Fruit fly (Drosophila melanogaster): ENCODE measurements around the gene Dnaaf4.
A peak's percentile ranks its signal among the peaks of the same experiment; 100 is the strongest.

Dnaaf4 gene

DNA sequence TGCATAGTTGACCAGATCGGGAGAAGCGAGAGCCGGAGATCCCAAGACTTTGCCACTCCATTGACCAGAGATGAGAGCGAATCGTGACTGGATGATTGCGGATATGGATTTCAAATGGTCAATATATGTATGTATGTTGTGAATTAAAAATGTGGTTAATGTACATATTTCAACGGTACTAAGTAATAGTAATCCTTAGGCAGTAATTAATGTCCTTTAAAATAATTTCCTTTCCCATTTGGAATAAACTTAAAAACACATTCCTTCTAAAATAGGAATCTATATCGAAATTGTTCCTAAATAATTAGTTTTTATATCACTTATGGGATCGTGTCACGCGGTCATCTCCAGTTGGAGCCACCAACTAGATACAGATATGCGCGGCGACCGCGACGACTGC is 47.6 kb downstream of the Dnaaf4 start (continued):
- TF ChIP-seq CG10669 (GFP tag; optimal IDR thresholded peaks at IDR 0.05) = peak; percentile 5
- TF ChIP-seq CG16779 (tag; optimal IDR thresholded peaks at IDR 0.05) = no peak
- TF ChIP-seq salr (GFP tag; optimal IDR thresholded peaks at IDR 0.05) = peak in 1 of 2 experiments; percentile 56
- TF ChIP-seq dsx (GFP tag; optimal IDR thresholded peaks at IDR 0.05; ENCODE audit: poor library complexity, severe bottlenecking) = no peak
- TF ChIP-seq OdsH (GFP tag; optimal IDR thresholded peaks at IDR 0.05) = peak; percentile 42
- no peak for TF ChIP-seq dac (GFP tag; optimal IDR thresholded peaks at IDR 0.05)
- TF ChIP-seq vri (GFP tag; optimal IDR thresholded peaks at IDR 0.05) = peak; percentile 3
- TF ChIP-seq Eip78C (GFP tag) = peak; percentile 84
- TF ChIP-seq pdm3 (GFP tag; optimal IDR thresholded peaks at IDR 0.05) = peak; percentile 52
- TF ChIP-seq Lpt (GFP tag; optimal IDR thresholded peaks at IDR 0.05) = peak; percentile 2
- no peak for TF ChIP-seq CG6808 (GFP tag; optimal IDR thresholded peaks at IDR 0.05)
- peak; percentile 48 for TF ChIP-seq Ets96B (tag; optimal IDR thresholded peaks at IDR 0.05)
- peak; percentile 32 for TF ChIP-seq net (GFP tag; optimal IDR thresholded peaks at IDR 0.05)
- TF ChIP-seq eg (GFP tag; IDR thresholded peaks at IDR 0.05) = no peak; the same call in 2 of the 3 replicates

DNA sequence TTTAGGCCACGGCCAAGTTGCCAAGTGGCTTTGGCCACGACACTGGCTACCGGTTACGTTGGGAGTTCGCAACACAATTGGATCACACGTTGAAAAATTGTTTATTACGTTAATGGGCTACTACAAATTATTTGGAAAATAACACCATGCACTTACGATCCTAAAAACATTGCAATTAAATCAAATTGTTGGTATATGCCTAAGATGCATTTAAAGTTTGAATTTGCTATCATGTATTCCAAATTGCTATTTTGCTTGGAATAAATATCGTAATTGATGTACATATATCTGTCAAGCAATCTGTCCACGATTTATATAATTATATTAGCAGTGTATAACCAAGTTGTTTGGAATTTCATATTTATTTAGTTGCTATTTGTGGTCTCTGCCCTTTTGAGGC is 48.6 kb downstream of the Dnaaf4 start:
- TF ChIP-seq svp (GFP tag) (peak; percentile 10), Lpt (GFP tag; optimal IDR thresholded peaks at IDR 0.05) (peak; percentile 35), OdsH (GFP tag; optimal IDR thresholded peaks at IDR 0.05) (peak; percentile 7), acj6 (GFP tag; optimal IDR thresholded peaks at IDR 0.05) (no peak), achi (GFP tag; optimal IDR thresholded peaks at IDR 0.05) (peak; percentile 5), Ets96B (tag; optimal IDR thresholded peaks at IDR 0.05) (peak; percentile 24), CG8119 (GFP tag; IDR thresholded peaks at IDR 0.05) (no peak), fd59A (GFP tag; optimal IDR thresholded peaks at IDR 0.05) (no peak), CG15336 (GFP tag; IDR thresholded peaks at IDR 0.05) (peak; percentile 29; the same call in 1 of the 2 replicates), Eip78C (GFP tag) (peak; percentile 78), Hr4 (GFP tag; optimal IDR thresholded peaks at IDR 0.05) (peak; percentile 48), CG1621 (tag; optimal IDR thresholded peaks at IDR 0.05) (no peak), CG7368 (GFP tag; optimal IDR thresholded peaks at IDR 0.05) (no peak), CG6854 (GFP tag; optimal IDR thresholded peaks at IDR 0.05) (no peak), CG32006 (GFP tag; optimal IDR thresholded peaks at IDR 0.05) (peak; percentile 41), CG10631 (GFP tag; optimal IDR thresholded peaks at IDR 0.05) (peak; percentile 23), Hr38 (GFP tag; optimal IDR thresholded peaks at IDR 0.05) (no peak), CG3032 (tag; optimal IDR thresholded peaks at IDR 0.05) (peak; percentile 17)

- TF ChIP-seq OdsH (GFP tag; optimal IDR thresholded peaks at IDR 0.05) = peak; percentile 65
- TF ChIP-seq Hr39 (GFP tag; optimal IDR thresholded peaks at IDR 0.05) = peak; percentile 79
- peak; percentile 77 for TF ChIP-seq CG3919 (GFP tag; optimal IDR thresholded peaks at IDR 0.05)
- no peak for TF ChIP-seq CG11902 (GFP tag; optimal IDR thresholded peaks at IDR 0.05)
- TF ChIP-seq svp (GFP tag) = peak; percentile 84
- TF ChIP-seq fd85E (GFP tag; optimal IDR thresholded peaks at IDR 0.05) = no peak
- TF ChIP-seq CG8119 (GFP tag; IDR thresholded peaks at IDR 0.05) = peak; percentile 64; the same call in 2 of the 3 replicates
- peak; percentile 63 for TF ChIP-seq achi (GFP tag; optimal IDR thresholded peaks at IDR 0.05)
- TF ChIP-seq CG15336 (GFP tag; IDR thresholded peaks at IDR 0.05) = no peak
- no peak for TF ChIP-seq Lpt (GFP tag; optimal IDR thresholded peaks at IDR 0.05)
- TF ChIP-seq CG8319 (GFP tag; optimal IDR thresholded peaks at IDR 0.05) = peak; percentile 28
- peak; percentile 75 for TF ChIP-seq Eip75B (GFP tag; optimal IDR thresholded peaks at IDR 0.05)
- peak; percentile 74 for TF ChIP-seq dsx (GFP tag; optimal IDR thresholded peaks at IDR 0.05; ENCODE audit: poor library complexity, severe bottlenecking)
- TF ChIP-seq Sox102F (GFP tag; optimal IDR thresholded peaks at IDR 0.05) = peak; percentile 77
- peak; percentile 65 for TF ChIP-seq CG1621 (tag; optimal IDR thresholded peaks at IDR 0.05)
- TF ChIP-seq CG16779 (tag; optimal IDR thresholded peaks at IDR 0.05) = no peak
- TF ChIP-seq Eip78C (GFP tag) = peak; percentile 85
- TF ChIP-seq topi (GFP tag; optimal IDR thresholded peaks at IDR 0.05) = peak; percentile 84
- TF ChIP-seq lz (GFP tag; optimal IDR thresholded peaks at IDR 0.05) = peak; percentile 79
- no peak for TF ChIP-seq dac (GFP tag; optimal IDR thresholded peaks at IDR 0.05)
- peak; percentile 53 for TF ChIP-seq CG32006 (GFP tag; optimal IDR thresholded peaks at IDR 0.05)
- TF ChIP-seq CG6808 (GFP tag; optimal IDR thresholded peaks at IDR 0.05) = peak; percentile 81
- peak; percentile 39 for TF ChIP-seq net (GFP tag; optimal IDR thresholded peaks at IDR 0.05)
- peak; percentile 17 for TF ChIP-seq CG11762 (GFP tag; optimal IDR thresholded peaks at IDR 0.05; ENCODE audit: insufficient read depth)
- peak; percentile 85 for TF ChIP-seq Sox14 (GFP tag; optimal IDR thresholded peaks at IDR 0.05)
- TF ChIP-seq CG3032 (tag; optimal IDR thresholded peaks at IDR 0.05) = peak; percentile 75
- TF ChIP-seq CG6792 (GFP tag; optimal IDR thresholded peaks at IDR 0.05) = peak; percentile 72
- peak; percentile 74 for TF ChIP-seq CG10631 (GFP tag; optimal IDR thresholded peaks at IDR 0.05)
- TF ChIP-seq CG31627 (GFP tag; optimal IDR thresholded peaks at IDR 0.05) = peak; percentile 82
- TF ChIP-seq Ets96B (tag; optimal IDR thresholded peaks at IDR 0.05) = peak; percentile 77
- peak; percentile 8 for TF ChIP-seq CG6276 (GFP tag; optimal IDR thresholded peaks at IDR 0.05)
- peak; percentile 76 for TF ChIP-seq CG10669 (GFP tag; optimal IDR thresholded peaks at IDR 0.05)
- peak; percentile 68 for TF ChIP-seq Ets21C (GFP tag; optimal IDR thresholded peaks at IDR 0.05)
- TF ChIP-seq cyc (GFP tag; optimal IDR thresholded peaks at IDR 0.05) = peak; percentile 80
- TF ChIP-seq CG9139 (GFP tag; optimal IDR thresholded peaks at IDR 0.05) = peak; percentile 63
These were observed 49.3 kb downstream of the Dnaaf4 start for dm6 chr2L:11072250-11072649.

Measured in whole organism, prepupa.